Worm (Caenorhabditis elegans) whole organism, young adult: ENCODE measurements around the gene T09A12.8.

Source experiments
- B0035.1 ChIP-seq: sonication (generic microtip); optimal IDR thresholded peaks from 2 replicates; lab custom pipeline; 2016; ENCODE audit warnings: missing genetic modification characterization, mild to moderate bottlenecking, missing compliant biosample characterization, missing genotype, missing genetic modification reagents
- B0336.3 ChIP-seq: fragments of 200-800 bp; sonication (Bioruptor generic); IDR thresholded peaks from 2 replicates; pipeline ENCODE4 v1.3.6; 2022; ENCODE audit warnings: missing genetic modification characterization, missing compliant biosample characterization
- D2030.7 ChIP-seq: fragments of 200-800 bp; sonication (Bioruptor generic); IDR thresholded peaks from 2 replicates; pipeline ENCODE4 v1.3.6; 2022; ENCODE audit warnings: missing genetic modification reagents, missing genetic modification characterization, missing compliant biosample characterization
- F10E7.11 ChIP-seq: sonication (generic microtip); optimal IDR thresholded peaks from 2 replicates; lab custom pipeline; 2017; ENCODE audit warnings: mild to moderate bottlenecking, missing genetic modification characterization, moderate library complexity, missing compliant biosample characterization
- F23B12.7 ChIP-seq: sonication (generic microtip); optimal IDR thresholded peaks from 2 replicates; lab custom pipeline; 2017; ENCODE audit warnings: missing genetic modification characterization, mild to moderate bottlenecking, missing compliant biosample characterization, antibody characterized with exemption, moderate library complexity; ENCODE audit not compliant: insufficient read depth
- F33H1.4 ChIP-seq: fragments of 200-800 bp; sonication (Bioruptor generic); IDR thresholded peaks from 2 replicates; pipeline ENCODE4 v1.3.6; 2022; ENCODE audit warnings: missing genetic modification reagents, missing genetic modification characterization, missing compliant biosample characterization
- F39B2.1 ChIP-seq: fragments of 200-800 bp; sonication (Bioruptor generic); IDR thresholded peaks from 2 replicates; pipeline ENCODE4 v1.3.6; 2022; ENCODE audit warnings: missing genetic modification reagents, missing genetic modification characterization, missing compliant biosample characterization
- F57A8.1 ChIP-seq: fragments of 200-800 bp; sonication (Bioruptor generic); optimal IDR thresholded peaks from 2 replicates; lab custom pipeline; 2018; ENCODE audit warnings: mild to moderate bottlenecking, missing genetic modification characterization, moderate library complexity, missing compliant biosample characterization
- K11D2.4 ChIP-seq: fragments of 200-800 bp; sonication (Bioruptor generic); IDR thresholded peaks from 2 replicates; pipeline ENCODE4 v1.3.6; 2022; ENCODE audit warnings: missing genetic modification reagents, missing genetic modification characterization, missing compliant biosample characterization
- K12H6.12 ChIP-seq: fragments of 200-800 bp; sonication (Bioruptor generic); optimal IDR thresholded peaks from 2 replicates; lab custom pipeline; 2018; ENCODE audit warnings: mild to moderate bottlenecking, missing genetic modification characterization, missing compliant biosample characterization
- T07F8.4 ChIP-seq: sonication (generic microtip); optimal IDR thresholded peaks from 2 replicates; lab custom pipeline; 2016; ENCODE audit warnings: mild to moderate bottlenecking, missing genetic modification characterization, moderate library complexity, missing compliant biosample characterization
- Y67H2A.10 ChIP-seq: fragments of 200-800 bp; sonication (Bioruptor generic); conservative IDR thresholded peaks from 2 replicates; pipeline ENCODE4 v1.3.6; 2022; ENCODE audit warnings: missing genetic modification reagents, missing genetic modification characterization, missing compliant biosample characterization
- aptf-3 ChIP-seq: fragments of 200-800 bp; sonication (Bioruptor generic); IDR thresholded peaks from 2 replicates; pipeline ENCODE4 v1.3.6; 2022; ENCODE audit warnings: missing genetic modification characterization, missing compliant biosample characterization
- bed-2 ChIP-seq: fragments of 200-800 bp; sonication (Bioruptor generic); IDR thresholded peaks from 2 replicates; pipeline ENCODE4 v1.3.6; 2022; ENCODE audit warnings: missing genetic modification reagents, missing genetic modification characterization, missing compliant biosample characterization
- ceh-100 ChIP-seq: fragments of 200-800 bp; sonication (Bioruptor generic); IDR thresholded peaks from 2 replicates; pipeline ENCODE4 v1.3.6; 2022; ENCODE audit warnings: missing genetic modification reagents, missing genetic modification characterization, missing compliant biosample characterization
- ceh-91 ChIP-seq: fragments of 200-800 bp; sonication (Bioruptor generic); IDR thresholded peaks from 2 replicates; pipeline ENCODE4 v1.3.6; 2022; ENCODE audit warnings: missing genetic modification reagents, missing genetic modification characterization, missing compliant biosample characterization
- dpff-1 ChIP-seq: sonication (generic microtip); optimal IDR thresholded peaks from 2 replicates; lab custom pipeline; 2017; ENCODE audit warnings: mild to moderate bottlenecking, missing genetic modification characterization, missing compliant biosample characterization
- dpl-1 ChIP-seq: fragments of 150-350 bp; optimal IDR thresholded peaks from 2 replicates; lab custom pipeline; 2014; ENCODE audit warnings: missing biosample characterization, missing genetic modification reagents, missing genetic modification characterization
- egl-18 ChIP-seq: fragments of 200-800 bp; sonication (Bioruptor generic); IDR thresholded peaks from 2 replicates; pipeline ENCODE4 v1.3.6; 2022; ENCODE audit warnings: missing genetic modification reagents, missing genetic modification characterization, missing compliant biosample characterization
- hlh-12 ChIP-seq: sonication (generic microtip); optimal IDR thresholded peaks from 2 replicates; lab custom pipeline; 2016; ENCODE audit warnings: missing genetic modification characterization, missing compliant biosample characterization
- hrde-1 ChIP-seq: sonication (generic microtip); optimal IDR thresholded peaks from 2 replicates; lab custom pipeline; 2016; ENCODE audit warnings: missing genetic modification characterization, mild to moderate bottlenecking, missing compliant biosample characterization, moderate library complexity, missing genotype, missing genetic modification reagents, borderline replicate concordance
- lag-1 ChIP-seq: fragments of 200-800 bp; sonication (Bioruptor generic); IDR thresholded peaks from 2 replicates; pipeline ENCODE4 v1.3.6; 2022; ENCODE audit warnings: missing genetic modification reagents, missing genetic modification characterization, missing compliant biosample characterization
- let-526 ChIP-seq: fragments of 200-800 bp; sonication (Bioruptor generic); IDR thresholded peaks from 2 replicates; pipeline ENCODE4 v1.3.6; 2022; ENCODE audit warnings: missing genetic modification reagents, missing genetic modification characterization, missing compliant biosample characterization
- lin-26 ChIP-seq: fragments of 200-800 bp; sonication (Bioruptor generic); IDR thresholded peaks from 2 replicates; pipeline ENCODE4 v1.3.6; 2022; ENCODE audit warnings: missing genetic modification reagents, missing genetic modification characterization, missing compliant biosample characterization
- lin-40 ChIP-seq: sonication (generic microtip); optimal IDR thresholded peaks from 2 replicates; lab custom pipeline; 2016; ENCODE audit warnings: missing genetic modification characterization, mild to moderate bottlenecking, missing compliant biosample characterization, missing genotype, missing genetic modification reagents
- lsl-1 ChIP-seq: fragments of 200-800 bp; sonication (Bioruptor generic); optimal IDR thresholded peaks from 2 replicates; lab custom pipeline; 2018; ENCODE audit warnings: mild to moderate bottlenecking, missing genetic modification characterization, moderate library complexity, missing compliant biosample characterization
- nfyb-1 ChIP-seq: fragments of 200-800 bp; sonication (Bioruptor generic); IDR thresholded peaks from 2 replicates; pipeline ENCODE4 v1.3.6; 2022; ENCODE audit warnings: missing genetic modification reagents, missing genetic modification characterization, missing compliant biosample characterization
- nhr-179 ChIP-seq: sonication (generic microtip); optimal IDR thresholded peaks from 2 replicates; lab custom pipeline; 2016; ENCODE audit warnings: mild to moderate bottlenecking, missing genetic modification characterization, missing compliant biosample characterization
- nhr-80 ChIP-seq: sonication (generic microtip); optimal IDR thresholded peaks from 2 replicates; lab custom pipeline; 2016; ENCODE audit warnings: missing genetic modification characterization, missing compliant biosample characterization
- pbrm-1 ChIP-seq: fragments of 200-800 bp; sonication (Bioruptor generic); IDR thresholded peaks from 2 replicates; pipeline ENCODE4 v1.3.6; 2022; ENCODE audit warnings: missing genetic modification reagents, missing genetic modification characterization, missing compliant biosample characterization
- pha-4 ChIP-seq: fragments of 150-350 bp; sonication (generic microtip); optimal IDR thresholded peaks from 2 replicates; lab custom pipeline; 2014; ENCODE audit warnings: missing biosample characterization, missing genetic modification reagents, missing genetic modification characterization
- sea-2 ChIP-seq: fragments of 200-800 bp; sonication (Bioruptor generic); IDR thresholded peaks from 2 replicates; pipeline ENCODE4 v1.3.6; 2022; ENCODE audit warnings: missing genetic modification characterization, missing compliant biosample characterization
- snpc-3.4 ChIP-seq: sonication (generic microtip); optimal IDR thresholded peaks from 2 replicates; lab custom pipeline; 2017; ENCODE audit warnings: missing genetic modification characterization, mild to moderate bottlenecking, missing compliant biosample characterization, antibody characterized with exemption, moderate library complexity, missing genotype, missing genetic modification reagents
- snpc-4 ChIP-seq, 5 experiments: fragments of 150-350 bp in 1 of 5; sonication (generic microtip) in 4 of 5; optimal IDR thresholded peaks; 2 replicates each; lab custom pipeline; 2014 to 2018; ENCODE audit warnings: missing genetic modification characterization in 5 of 5, missing biosample characterization in 3 of 5, antibody characterized with exemption in 2 of 5, mild to moderate bottlenecking in 2 of 5, missing compliant biosample characterization in 2 of 5, missing genotype in 2 of 5, moderate library complexity in 2 of 5, missing genetic modification reagents in 1 of 5
- somi-1 ChIP-seq: fragments of 200-800 bp; sonication (Bioruptor generic); optimal IDR thresholded peaks from 2 replicates; lab custom pipeline; 2018; ENCODE audit warnings: mild to moderate bottlenecking, missing genetic modification characterization, missing compliant biosample characterization
- unc-62 ChIP-seq: fragments of 150-350 bp; optimal IDR thresholded peaks from 2 replicates; lab custom pipeline; 2014; ENCODE audit warnings: missing biosample characterization, missing genetic modification reagents, missing genetic modification characterization
- zim-3 ChIP-seq: sonication (generic microtip); optimal IDR thresholded peaks from 2 replicates; lab custom pipeline; 2017; ENCODE audit warnings: mild to moderate bottlenecking, missing genetic modification characterization, moderate library complexity, missing compliant biosample characterization
- ztf-18 ChIP-seq: sonication (generic microtip); optimal IDR thresholded peaks from 2 replicates; lab custom pipeline; 2016; ENCODE audit warnings: missing genotype, mild to moderate bottlenecking, missing genetic modification characterization, missing compliant biosample characterization
- ztf-6 ChIP-seq: fragments of 200-800 bp; sonication (Bioruptor generic); IDR thresholded peaks from 2 replicates; pipeline ENCODE4 v1.3.6; 2022; ENCODE audit warnings: missing genetic modification reagents, missing genetic modification characterization, missing compliant biosample characterization

T09A12.8 gene

ce11 chrIV:8260848-8261638 is 17.5 kb upstream of the T09A12.8 start, which contains the start of gene vit-6 (continued):
- TF ChIP-seq lag-1 (GFP tag; lab: Robert Waterston, UW) (no peak), K11D2.4 (GFP tag; lab: Robert Waterston, UW) (no peak), dpff-1 (peak; percentile 45), nhr-179 (tag; lab: Kevin White, UChicago) (no peak), F57A8.1 (GFP tag; lab: Kevin White, UChicago) (no peak), let-526 (GFP tag; lab: Robert Waterston, UW) (0 out of 2 replicates have a peak, but pooled peaks have one; percentile 44), pbrm-1 (GFP tag; lab: Robert Waterston, UW) (0 out of 2 replicates have a peak, but pooled peaks have one; percentile 10)

ce11 chrIV:8259904-8260303 is 16.4 kb upstream of the T09A12.8 start, which contains the start of gene K07H8.7:
TSS of gene K07H8.7 (minus strand) at chrIV:8260004.
- TF ChIP-seq hlh-12 (tag; lab: Kevin White, UChicago): no peak
- TF ChIP-seq pha-4 (tag; lab: Kevin White, UChicago): no peak
- no peak for TF ChIP-seq sea-2
- TF ChIP-seq ztf-18 (tag; lab: Kevin White, UChicago): no peak
- TF ChIP-seq K12H6.12 (tag; lab: Kevin White, UChicago): no peak

ce11 chrIV:8255221-8255620 is 11.7 kb upstream of the T09A12.8 start:
- TF ChIP-seq snpc-3.4 (tag; lab: Kevin White, UChicago) (no peak), ceh-91 (no peak), B0035.1 (tag; lab: Kevin White, UChicago) (no peak), nhr-80 (tag; lab: Kevin White, UChicago) (peak; percentile 22), pha-4 (tag; lab: Kevin White, UChicago) (no peak)

ce11 chrIV:8254193-8254592 is 10.7 kb upstream of the T09A12.8 start:
- TF ChIP-seq ceh-91 (no peak), lin-26 (GFP tag; lab: Robert Waterston, UW) (no peak), F10E7.11 (tag; lab: Kevin White, UChicago) (no peak), ztf-6 (GFP tag; lab: Robert Waterston, UW) (no peak), bed-2 (GFP tag; lab: Robert Waterston, UW) (no peak), aptf-3 (GFP tag; lab: Robert Waterston, UW) (no peak), ceh-100 (GFP tag; lab: Robert Waterston, UW) (no peak), somi-1 (GFP tag; lab: Kevin White, UChicago) (no peak), snpc-4 (GFP tag; optimal IDR thresholded peaks at IDR 0.05; lab: Kevin White, UChicago) (no peak), snpc-4 (tag; optimal IDR thresholded peaks at IDR 0.05; lab: Kevin White, UChicago) (no peak), lsl-1 (GFP tag; lab: Kevin White, UChicago) (no peak), T07F8.4 (tag; lab: Kevin White, UChicago) (no peak)

ce11 chrIV:8252856-8253255 is 9.4 kb upstream of the T09A12.8 start:
- TF ChIP-seq hrde-1 (peak; percentile 83), dpl-1 (GFP tag; lab: Kevin White, UChicago) (no peak), B0336.3 (GFP tag; lab: Robert Waterston, UW) (peak; percentile 50; the same call in 1 of the 2 replicates), F39B2.1 (no peak), F33H1.4 (peak; percentile 49), unc-62 (GFP tag; lab: Kevin White, UChicago) (no peak), lin-40 (peak; percentile 75), F23B12.7 (peak; percentile 92), D2030.7 (GFP tag; lab: Robert Waterston, UW) (peak; percentile 77), K11D2.4 (GFP tag; lab: Robert Waterston, UW) (peak; percentile 56; the same call in 1 of the 2 replicates), egl-18 (GFP tag; lab: Robert Waterston, UW) (no peak), Y67H2A.10 (GFP tag; lab: Robert Waterston, UW) (0 out of 2 replicates have a peak, but pooled peaks have one; percentile 15), nfyb-1 (peak; percentile 86), zim-3 (tag; lab: Kevin White, UChicago) (peak; percentile 97), pbrm-1 (GFP tag; lab: Robert Waterston, UW) (peak; percentile 79), B0035.1 (tag; lab: Kevin White, UChicago) (peak; percentile 55), ceh-91 (peak; percentile 61; the same call in 1 of the 2 replicates)
